Fruit fly (Drosophila melanogaster): ENCODE measurements around the gene CG2616.

DNA sequence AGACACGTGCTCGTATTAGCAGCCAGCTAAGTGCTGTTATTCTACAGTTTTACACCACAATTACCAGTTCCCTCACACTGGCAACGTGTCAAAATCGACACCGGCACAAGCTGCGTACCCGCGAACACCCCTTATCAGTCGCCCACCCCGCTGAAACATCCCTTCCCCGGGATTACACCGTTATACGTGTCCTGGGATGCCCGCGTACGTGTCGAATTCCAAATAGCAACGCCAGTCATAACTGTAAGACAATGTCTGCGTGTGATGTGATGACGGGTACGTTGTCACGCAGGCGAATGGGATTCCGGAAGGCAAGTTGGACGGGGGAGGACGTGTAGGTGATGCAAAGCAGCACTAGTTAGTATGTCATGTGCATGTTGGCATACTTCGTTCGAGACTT, 2.2 kb upstream of the CG2616 start:
- TF ChIP-seq h (optimal IDR thresholded peaks at IDR 0.05) (no peak), Sin3A (optimal IDR thresholded peaks at IDR 0.05) (no peak), psq (optimal IDR thresholded peaks at IDR 0.05) (no peak)

Measured in Kc167 (cell line).